Worm (Caenorhabditis elegans) whole organism, midembryonic: ENCODE data around the gene C16D9.4.

ENCODE experiments used
- cog-1 ChIP-seq: sonication (generic microtip); optimal IDR thresholded peaks from 2 replicates; lab custom pipeline; 2016; ENCODE audit warnings: missing genetic modification characterization, missing compliant biosample characterization
- flt-1 ChIP-seq: fragments of 200-800 bp; sonication (Bioruptor generic); IDR thresholded peaks from 2 replicates; pipeline ENCODE4 v1.3.6; 2022; ENCODE audit warnings: missing genetic modification characterization, missing compliant biosample characterization
- tab-1 ChIP-seq: fragments of 200-800 bp; sonication (Bioruptor generic); IDR thresholded peaks from 2 replicates; pipeline ENCODE4 v1.3.6; 2022; ENCODE audit warnings: missing genetic modification characterization, missing compliant biosample characterization
- ztf-23 ChIP-seq: fragments of 200-800 bp; sonication (Bioruptor generic); IDR thresholded peaks from 2 replicates; pipeline ENCODE4 v1.3.6; 2022; ENCODE audit warnings: missing genetic modification reagents, missing genetic modification characterization, missing compliant biosample characterization

- TF ChIP-seq ztf-23 (GFP tag; lab: Robert Waterston, UW) = no peak
- no peak for TF ChIP-seq flt-1 (GFP tag; lab: Robert Waterston, UW)
- TF ChIP-seq tab-1 (GFP tag; lab: Robert Waterston, UW) = no peak
- no peak for TF ChIP-seq cog-1 (tag; lab: Kevin White, UChicago)
These were observed 49.1 kb upstream of the C16D9.4 start, which contains the start of gene srg-33 for ce11 chrV:8291764-8292163.
